Worm (Caenorhabditis elegans) whole organism, mixed stage, embryonic: ENCODE measurements around the gene catp-2.

Source experiments
- lin-13 ChIP-seq: fragments of 150-350 bp; optimal IDR thresholded peaks from 2 replicates; lab custom pipeline; 2014; ENCODE audit warnings: missing biosample characterization, missing genetic modification characterization
- nhr-76 ChIP-seq: sonication (generic microtip); optimal IDR thresholded peaks from 2 replicates; lab custom pipeline; 2017; ENCODE audit warnings: missing biosample characterization, missing genetic modification characterization
- zip-8 ChIP-seq: fragments of 150-350 bp; optimal IDR thresholded peaks from 2 replicates; lab custom pipeline; 2014; ENCODE audit warnings: missing biosample characterization, missing genetic modification characterization

DNA sequence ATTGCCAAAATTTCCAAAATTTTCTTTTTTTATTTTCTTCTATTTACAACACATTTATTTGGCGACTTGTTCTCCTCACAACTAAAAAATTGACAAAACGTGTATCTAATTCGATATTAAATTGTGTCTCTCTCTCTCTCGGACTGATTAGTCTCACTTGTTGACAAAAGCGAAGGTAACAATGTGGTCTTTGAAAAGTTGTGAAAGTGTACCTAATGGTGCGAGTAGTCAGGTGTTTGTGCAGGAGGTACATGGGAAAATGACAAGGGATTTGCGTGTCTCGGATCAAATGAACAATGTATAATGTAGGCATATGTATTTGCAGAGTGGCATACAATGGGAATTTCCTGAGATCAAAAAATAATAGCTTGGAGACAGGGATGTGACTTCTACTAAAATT lies 35.0 kb downstream of the catp-2 start:
- TF ChIP-seq zip-8 (no peak), lin-13 (tag; lab: Kevin White, UChicago) (no peak), nhr-76 (tag; lab: Kevin White, UChicago) (no peak)
